Worm (Caenorhabditis elegans) whole organism, young adult: ENCODE data around the gene H39E20.1.

Experiments
- B0035.1 ChIP-seq: sonication (generic microtip); optimal IDR thresholded peaks from 2 replicates; lab custom pipeline; 2016; ENCODE audit warnings: missing genetic modification characterization, mild to moderate bottlenecking, missing compliant biosample characterization, missing genotype, missing genetic modification reagents
- F10E7.11 ChIP-seq: sonication (generic microtip); optimal IDR thresholded peaks from 2 replicates; lab custom pipeline; 2017; ENCODE audit warnings: mild to moderate bottlenecking, missing genetic modification characterization, moderate library complexity, missing compliant biosample characterization
- F22D6.2 ChIP-seq: sonication (generic microtip); optimal IDR thresholded peaks from 2 replicates; lab custom pipeline; 2016; ENCODE audit warnings: mild to moderate bottlenecking, missing genetic modification characterization, missing compliant biosample characterization
- F23B12.7 ChIP-seq: sonication (generic microtip); optimal IDR thresholded peaks from 2 replicates; lab custom pipeline; 2017; ENCODE audit warnings: missing genetic modification characterization, mild to moderate bottlenecking, missing compliant biosample characterization, antibody characterized with exemption, moderate library complexity; ENCODE audit not compliant: insufficient read depth
- F57A8.1 ChIP-seq: fragments of 200-800 bp; sonication (Bioruptor generic); optimal IDR thresholded peaks from 2 replicates; lab custom pipeline; 2018; ENCODE audit warnings: mild to moderate bottlenecking, missing genetic modification characterization, moderate library complexity, missing compliant biosample characterization
- F57C9.4 ChIP-seq: sonication (generic microtip); optimal IDR thresholded peaks from 2 replicates; lab custom pipeline; 2017; ENCODE audit warnings: mild to moderate bottlenecking, missing genetic modification characterization, missing compliant biosample characterization
- K11D2.4 ChIP-seq: fragments of 200-800 bp; sonication (Bioruptor generic); IDR thresholded peaks from 2 replicates; pipeline ENCODE4 v1.3.6; 2022; ENCODE audit warnings: missing genetic modification reagents, missing genetic modification characterization, missing compliant biosample characterization
- Y53G8AR.9 ChIP-seq: fragments of 200-800 bp; sonication (Bioruptor generic); conservative IDR thresholded peaks from 2 replicates; pipeline ENCODE4 v1.3.6; 2022; ENCODE audit warnings: missing genetic modification reagents, missing genetic modification characterization, missing compliant biosample characterization
- atf-7 ChIP-seq: sonication (generic microtip); optimal IDR thresholded peaks from 2 replicates; lab custom pipeline; 2017; ENCODE audit warnings: mild to moderate bottlenecking, missing genetic modification characterization, missing compliant biosample characterization
- attf-6 ChIP-seq: fragments of 200-800 bp; sonication (Bioruptor generic); IDR thresholded peaks from 2 replicates; pipeline ENCODE4 v1.3.6; 2022; ENCODE audit warnings: missing genetic modification reagents, missing genetic modification characterization, missing compliant biosample characterization
- bed-1 ChIP-seq: fragments of 200-800 bp; sonication (Bioruptor generic); IDR thresholded peaks from 2 replicates; pipeline ENCODE4 v1.3.6; 2022; ENCODE audit warnings: missing genetic modification reagents, missing genetic modification characterization, missing compliant biosample characterization
- ccch-3 ChIP-seq: fragments of 200-800 bp; sonication (Bioruptor generic); optimal IDR thresholded peaks from 2 replicates; lab custom pipeline; 2018; ENCODE audit warnings: mild to moderate bottlenecking, missing genetic modification characterization, missing compliant biosample characterization
- cebp-2 ChIP-seq: fragments of 200-800 bp; sonication (Bioruptor generic); IDR thresholded peaks from 2 replicates; pipeline ENCODE4 v1.3.6; 2022; ENCODE audit warnings: missing genetic modification characterization, missing compliant biosample characterization
- ceh-58 ChIP-seq: fragments of 200-800 bp; sonication (Bioruptor generic); IDR thresholded peaks from 2 replicates; pipeline ENCODE4 v1.3.6; 2022; ENCODE audit warnings: missing genetic modification characterization, missing compliant biosample characterization
- die-1 ChIP-seq: sonication (generic microtip); optimal IDR thresholded peaks from 2 replicates; lab custom pipeline; 2016; ENCODE audit warnings: missing genotype, mild to moderate bottlenecking, missing genetic modification characterization, missing compliant biosample characterization
- dox-1 ChIP-seq: fragments of 200-800 bp; sonication (Bioruptor generic); IDR thresholded peaks from 2 replicates; pipeline ENCODE4 v1.3.6; 2022; ENCODE audit warnings: missing genetic modification reagents, missing genetic modification characterization, missing compliant biosample characterization
- efl-1 ChIP-seq: fragments of 150-350 bp; optimal IDR thresholded peaks from 2 replicates; lab custom pipeline; 2014; ENCODE audit warnings: missing biosample characterization, missing genetic modification reagents, missing genetic modification characterization
- egl-18 ChIP-seq: fragments of 200-800 bp; sonication (Bioruptor generic); IDR thresholded peaks from 2 replicates; pipeline ENCODE4 v1.3.6; 2022; ENCODE audit warnings: missing genetic modification reagents, missing genetic modification characterization, missing compliant biosample characterization
- gei-17 ChIP-seq: fragments of 200-800 bp; sonication (Bioruptor generic); optimal IDR thresholded peaks from 2 replicates; lab custom pipeline; 2018; ENCODE audit warnings: mild to moderate bottlenecking, missing genetic modification characterization, missing compliant biosample characterization
- hlh-12 ChIP-seq: sonication (generic microtip); optimal IDR thresholded peaks from 2 replicates; lab custom pipeline; 2016; ENCODE audit warnings: missing genetic modification characterization, missing compliant biosample characterization
- hsf-1 ChIP-seq: fragments of 200-800 bp; sonication (Bioruptor generic); IDR thresholded peaks from 2 replicates; pipeline ENCODE4 v1.3.6; 2022; ENCODE audit warnings: missing genetic modification reagents, missing genetic modification characterization, missing compliant biosample characterization
- lag-1 ChIP-seq: fragments of 200-800 bp; sonication (Bioruptor generic); IDR thresholded peaks from 2 replicates; pipeline ENCODE4 v1.3.6; 2022; ENCODE audit warnings: missing genetic modification reagents, missing genetic modification characterization, missing compliant biosample characterization
- let-607 ChIP-seq, 2 experiments: fragments of 200-800 bp in 1 of 2; sonication (Bioruptor generic) in 1 of 2; sonication (generic microtip) in 1 of 2; optimal IDR thresholded peaks; 2 replicates each; lab custom pipeline; 2016 to 2018; ENCODE audit warnings: mild to moderate bottlenecking in 2 of 2, missing compliant biosample characterization in 2 of 2, missing genetic modification characterization in 2 of 2, moderate library complexity in 2 of 2, missing genotype in 1 of 2
- lin-54 ChIP-seq: fragments of 200-800 bp; sonication (Bioruptor generic); optimal IDR thresholded peaks from 2 replicates; lab custom pipeline; 2018; ENCODE audit warnings: mild to moderate bottlenecking, missing genetic modification characterization, missing compliant biosample characterization
- lir-1 ChIP-seq: fragments of 200-800 bp; sonication (Bioruptor generic); conservative IDR thresholded peaks from 2 replicates; pipeline ENCODE4 v1.3.6; 2022; ENCODE audit warnings: missing genetic modification reagents, missing genetic modification characterization, missing compliant biosample characterization
- mcd-1 ChIP-seq: fragments of 200-800 bp; sonication (Bioruptor generic); IDR thresholded peaks from 2 replicates; pipeline ENCODE4 v1.3.6; 2022; ENCODE audit warnings: missing genetic modification reagents, missing genetic modification characterization, missing compliant biosample characterization
- nhr-80 ChIP-seq: sonication (generic microtip); optimal IDR thresholded peaks from 2 replicates; lab custom pipeline; 2016; ENCODE audit warnings: missing genetic modification characterization, missing compliant biosample characterization
- rcor-1 ChIP-seq: fragments of 200-800 bp; sonication (Bioruptor generic); IDR thresholded peaks from 2 replicates; pipeline ENCODE4 v1.3.6; 2022; ENCODE audit warnings: missing genetic modification reagents, missing genetic modification characterization, missing compliant biosample characterization
- sdz-38 ChIP-seq: sonication (generic microtip); optimal IDR thresholded peaks from 2 replicates; lab custom pipeline; 2016; ENCODE audit warnings: missing genotype, missing genetic modification characterization, missing compliant biosample characterization
- snpc-1.1 ChIP-seq: sonication (generic microtip); optimal IDR thresholded peaks from 2 replicates; lab custom pipeline; 2017; ENCODE audit warnings: missing genetic modification characterization, mild to moderate bottlenecking, missing compliant biosample characterization, antibody characterized with exemption, moderate library complexity, missing genotype, missing genetic modification reagents; ENCODE audit not compliant: insufficient read depth
- tbp1 ChIP-seq: fragments of 200-800 bp; sonication (Bioruptor generic); optimal IDR thresholded peaks from 2 replicates; lab custom pipeline; 2018; ENCODE audit warnings: mild to moderate bottlenecking, missing genetic modification characterization, missing compliant biosample characterization
- unc-62 ChIP-seq: fragments of 150-350 bp; optimal IDR thresholded peaks from 2 replicates; lab custom pipeline; 2014; ENCODE audit warnings: missing biosample characterization, missing genetic modification reagents, missing genetic modification characterization
- zim-3 ChIP-seq: sonication (generic microtip); optimal IDR thresholded peaks from 2 replicates; lab custom pipeline; 2017; ENCODE audit warnings: mild to moderate bottlenecking, missing genetic modification characterization, moderate library complexity, missing compliant biosample characterization
- ztf-26 ChIP-seq: sonication (generic microtip); optimal IDR thresholded peaks from 2 replicates; lab custom pipeline; 2017; ENCODE audit warnings: missing genetic modification characterization, missing compliant biosample characterization

The H39E20.1 gene

DNA sequence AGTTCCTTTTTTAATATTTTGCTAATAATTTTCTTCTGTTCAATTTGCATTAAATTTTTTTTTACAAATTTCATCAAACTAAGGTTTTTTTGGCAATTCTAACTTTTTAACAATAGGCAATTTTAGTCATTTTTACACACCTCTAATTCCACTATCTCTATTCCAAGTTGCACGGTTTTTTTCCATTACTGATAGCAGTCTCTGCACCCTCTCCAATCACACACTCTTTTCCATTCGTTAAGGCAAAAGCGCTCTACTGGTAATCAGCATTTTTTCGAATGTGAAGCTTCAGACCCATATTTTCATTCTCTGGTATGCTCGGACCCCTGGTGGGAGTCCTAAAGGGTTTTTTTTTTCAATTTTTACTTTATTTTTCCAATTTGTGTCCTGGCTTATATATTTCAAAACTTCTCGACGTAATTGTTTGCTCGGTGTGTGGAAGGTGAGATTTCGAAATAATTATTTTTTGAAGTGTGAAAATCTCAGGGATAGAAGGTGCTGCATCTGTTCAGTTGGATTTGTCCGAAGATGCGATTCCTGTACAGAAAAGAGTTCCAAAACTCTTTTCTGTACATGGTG lies 19.4 kb upstream of the H39E20.1 start, which contains the start of the genes F19G12.4 and F19G12.8:
Gene F19G12.4 (plus strand): TSS at position 529 of the 579 bp plus-strand sequence.
Gene F19G12.8 (plus strand): TSS at position 545 of the 579 bp plus-strand sequence.
- TF ChIP-seq ztf-26 (tag; lab: Kevin White, UChicago) (no peak), unc-62 (GFP tag; lab: Kevin White, UChicago) (no peak), mcd-1 (0 out of 2 replicates have a peak, but pooled peaks have one; percentile 29), ceh-58 (GFP tag; lab: Robert Waterston, UW) (no peak), B0035.1 (tag; lab: Kevin White, UChicago) (no peak), nhr-80 (tag; lab: Kevin White, UChicago) (peak; percentile 37), ccch-3 (GFP tag; lab: Kevin White, UChicago) (no peak), lin-54 (no peak), atf-7 (tag; lab: Kevin White, UChicago) (no peak), F22D6.2 (no peak), dox-1 (GFP tag; lab: Robert Waterston, UW) (0 out of 2 replicates have a peak, but pooled peaks have one; percentile 28)

DNA sequence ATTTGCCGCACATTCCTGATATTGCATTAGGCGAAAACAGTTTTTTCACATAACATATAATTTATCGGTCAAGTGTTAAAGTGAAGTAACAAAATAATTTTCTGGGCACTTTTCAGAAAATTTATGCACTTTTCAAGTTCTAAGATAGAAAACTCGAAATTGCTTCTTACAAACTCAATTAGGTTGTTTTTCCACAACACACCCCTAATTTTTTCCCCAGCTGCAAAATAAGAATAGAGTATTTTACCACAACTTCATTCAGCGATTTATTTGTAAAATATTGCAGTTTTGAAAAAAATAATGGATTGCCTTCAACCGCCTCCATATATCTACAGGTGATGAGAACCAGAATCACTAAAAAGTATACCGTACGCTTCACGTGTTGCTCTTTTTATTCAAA lies 15.4 kb upstream of the H39E20.1 start, which contains the start of gene srh-19:
Gene srh-19 (plus strand): TSS at position 301 of the 400 bp plus-strand sequence.
- TF ChIP-seq let-607 (tag; optimal IDR thresholded peaks at IDR 0.05; lab: Kevin White, UChicago) (no peak), efl-1 (GFP tag; lab: Kevin White, UChicago) (no peak), hlh-12 (no peak), F10E7.11 (tag; lab: Kevin White, UChicago) (no peak), gei-17 (GFP tag; lab: Kevin White, UChicago) (no peak), die-1 (tag; lab: Kevin White, UChicago) (no peak)
- TF ChIP-seq, all 124 proteins: peak for 0

DNA sequence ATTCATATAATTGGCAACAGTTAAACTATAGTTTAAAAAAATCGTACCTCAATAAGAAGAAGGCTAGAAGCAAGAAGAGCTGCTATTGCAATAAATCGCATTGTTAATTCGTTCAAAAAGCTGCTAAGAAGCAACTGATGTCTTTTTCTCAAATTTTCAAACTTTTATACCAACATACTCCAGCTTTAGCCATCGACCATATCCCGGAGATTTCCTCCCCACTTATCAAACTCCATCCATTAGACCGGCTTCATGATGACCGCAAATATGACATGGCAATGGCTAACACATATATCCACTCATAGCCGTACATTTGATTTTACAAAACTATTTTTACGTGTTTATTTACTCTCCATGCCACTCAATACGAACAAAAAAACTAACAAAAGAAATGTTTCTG lies 13.1 kb upstream of the H39E20.1 start, which contains the start of gene abu-2:
Gene abu-2 (minus strand): TSS at position 101 of the 400 bp plus-strand sequence.
- TF ChIP-seq attf-6 (GFP tag; lab: Robert Waterston, UW) (no peak), hlh-12 (no peak), gei-17 (GFP tag; lab: Kevin White, UChicago) (no peak)

DNA sequence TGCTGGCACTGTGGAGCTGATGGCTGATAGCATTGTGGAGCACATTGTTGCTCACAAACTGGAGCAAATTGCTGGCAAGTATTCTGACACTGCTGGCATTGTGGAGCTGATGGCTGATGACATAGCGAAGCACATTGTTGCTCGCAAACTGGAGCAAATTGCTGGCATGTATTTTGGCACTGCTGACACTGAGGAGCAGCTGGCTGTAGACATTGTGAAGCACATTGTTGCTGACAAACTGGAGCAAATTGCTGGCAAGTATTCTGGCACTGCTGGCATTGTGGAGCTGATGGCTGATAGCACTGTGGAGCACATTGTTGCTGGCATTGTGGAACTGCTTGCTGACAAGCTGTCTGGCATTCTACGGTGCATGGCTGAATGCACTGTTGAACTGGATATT lies 11.8 kb upstream of the H39E20.1 start:
- TF ChIP-seq bed-1 (no peak), F23B12.7 (tag; lab: Kevin White, UChicago) (no peak), K11D2.4 (GFP tag; lab: Robert Waterston, UW) (no peak), ccch-3 (GFP tag; lab: Kevin White, UChicago) (no peak), F57C9.4 (tag; lab: Kevin White, UChicago) (no peak), lag-1 (GFP tag; lab: Robert Waterston, UW) (no peak), sdz-38 (tag; lab: Kevin White, UChicago) (no peak), zim-3 (tag; lab: Kevin White, UChicago) (no peak), snpc-1.1 (tag; lab: Kevin White, UChicago) (no peak), lir-1 (no peak), Y53G8AR.9 (GFP tag; lab: Robert Waterston, UW) (no peak), hsf-1 (GFP tag; lab: Robert Waterston, UW) (no peak), tbp1 (GFP tag; lab: Kevin White, UChicago) (no peak), cebp-2 (GFP tag; lab: Robert Waterston, UW) (no peak), egl-18 (GFP tag; lab: Robert Waterston, UW) (no peak), rcor-1 (GFP tag; lab: Robert Waterston, UW) (no peak), F57A8.1 (GFP tag; lab: Kevin White, UChicago) (no peak)
